Worm (Caenorhabditis elegans): ENCODE data around the gene pigq-1.

ce11 chrIV:11189411-11189810 lies 42.4 kb upstream of the pigq-1 start, which contains the start of gene fbxb-79:
- TF ChIP-seq saeg-2 (GFP tag; IDR thresholded peaks at IDR 0.05) (no peak), zip-11 (GFP tag; IDR thresholded peaks at IDR 0.05) (no peak), ztf-11 (tag; optimal IDR thresholded peaks at IDR 0.05) (no peak), lin-29 (GFP tag; IDR thresholded peaks at IDR 0.05) (no peak), hmg-1.1 (GFP tag; IDR thresholded peaks at IDR 0.05) (no peak), dve-1 (tag; optimal IDR thresholded peaks at IDR 0.05; ENCODE audit: insufficient read depth) (no peak), unc-39 (tag; optimal IDR thresholded peaks at IDR 0.05) (no peak), hif-1 (tag; optimal IDR thresholded peaks at IDR 0.05) (no peak), fkh-10 (GFP tag; optimal IDR thresholded peaks at IDR 0.05) (no peak)
